Worm (Caenorhabditis elegans): ENCODE measurements around the gene ife-2.
A peak's percentile ranks its signal among the peaks of the same experiment; 100 is the strongest.

The ife-2 gene

DNA sequence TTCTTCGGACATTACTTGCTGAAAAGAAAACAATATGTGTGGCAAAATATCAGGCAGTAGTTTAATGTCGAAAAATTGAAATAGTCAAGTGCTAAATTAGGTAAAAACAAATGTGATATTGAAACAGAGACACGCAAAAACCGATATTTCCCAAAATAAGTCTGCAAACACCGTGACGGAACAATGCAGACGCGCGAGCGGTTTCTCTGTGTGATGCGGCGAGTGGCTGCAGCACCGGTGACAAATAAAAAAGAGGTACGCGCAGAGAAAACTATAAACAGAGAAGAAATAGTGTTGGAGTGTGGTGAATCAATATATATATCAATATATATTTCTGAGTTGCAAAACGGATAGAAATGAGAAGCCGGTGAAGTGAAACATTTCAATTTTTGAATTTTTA is at the start of gene ife-2:
ife-2 (minus strand) TSS at position 18 of the 400 bp plus-strand sequence.
- no peak for TF ChIP-seq W03F9.2 (tag; optimal IDR thresholded peaks at IDR 0.05)
- no peak for TF ChIP-seq dao-5 (tag; optimal IDR thresholded peaks at IDR 0.05)
- TF ChIP-seq him-1 (tag; optimal IDR thresholded peaks at IDR 0.05): no peak

DNA sequence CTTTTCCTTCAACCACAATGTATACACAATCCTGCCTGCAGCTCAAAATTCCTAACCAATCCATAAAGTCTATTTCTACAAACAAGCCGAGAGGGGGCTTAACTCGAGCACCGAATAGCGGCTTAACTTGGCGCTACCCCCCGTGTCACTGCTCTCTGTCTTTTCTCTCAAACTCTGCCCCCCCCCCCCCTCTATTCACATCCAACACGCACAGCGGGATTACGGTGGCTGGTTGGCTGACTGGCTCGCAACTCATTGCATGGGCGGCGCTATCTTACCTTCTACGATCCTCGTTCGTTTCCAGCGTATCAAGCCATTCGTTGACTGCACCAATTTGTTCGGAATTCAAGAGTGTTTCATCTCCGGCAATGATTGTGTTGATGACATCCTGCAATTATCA is 49.1 kb upstream of the ife-2 start:
- TF ChIP-seq dao-5 (tag; optimal IDR thresholded peaks at IDR 0.05): no peak
- no peak for TF ChIP-seq him-1 (tag; optimal IDR thresholded peaks at IDR 0.05)
- TF ChIP-seq W03F9.2 (tag; optimal IDR thresholded peaks at IDR 0.05): no peak

DNA sequence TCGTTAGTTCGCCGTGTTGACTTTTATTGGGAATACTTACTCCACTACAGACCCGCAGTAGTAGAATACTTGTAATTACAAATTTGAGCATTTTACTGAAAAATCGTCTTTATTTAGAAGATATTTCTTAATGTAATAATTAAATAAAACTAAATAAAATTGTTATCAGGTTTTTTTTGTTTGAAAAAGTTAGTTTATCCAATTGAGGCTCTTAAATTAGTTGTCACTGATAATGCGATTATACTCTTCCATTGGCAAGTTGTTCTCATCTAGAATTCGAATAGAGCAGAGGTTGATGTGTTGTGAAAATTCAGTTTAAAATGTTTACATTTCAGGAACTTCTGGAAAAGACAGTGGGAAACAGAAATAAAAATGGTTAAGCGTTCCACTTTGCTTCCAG is 43.0 kb upstream of the ife-2 start, which contains the start of gene ZK1193.2:
ZK1193.2 (minus strand) TSS at position 101 of the 400 bp plus-strand sequence.
- TF ChIP-seq dao-5 (tag; optimal IDR thresholded peaks at IDR 0.05) (no peak), W03F9.2 (tag; optimal IDR thresholded peaks at IDR 0.05) (no peak), him-1 (tag; optimal IDR thresholded peaks at IDR 0.05) (no peak)

DNA sequence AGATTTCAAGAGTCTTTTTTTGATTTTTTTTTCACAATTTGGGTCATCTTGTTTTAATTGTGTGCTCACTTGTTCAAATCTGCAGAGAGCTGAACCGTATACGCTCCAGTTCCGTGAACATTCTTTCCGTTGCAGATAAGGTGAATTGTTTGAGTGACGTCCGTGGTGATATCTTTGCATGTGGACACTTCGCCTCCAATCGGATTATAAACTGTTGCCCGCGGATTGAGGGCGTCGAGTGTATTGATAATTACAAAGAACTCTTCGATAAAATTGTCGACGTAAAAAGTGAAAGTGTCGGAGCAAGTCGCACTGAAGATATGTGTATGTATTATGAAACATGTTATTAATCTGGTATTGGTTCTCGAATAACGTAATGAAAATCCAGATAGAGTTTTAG is 41.2 kb upstream of the ife-2 start:
- TF ChIP-seq W03F9.2 (tag; optimal IDR thresholded peaks at IDR 0.05): no peak
- TF ChIP-seq him-1 (tag; optimal IDR thresholded peaks at IDR 0.05): no peak
- no peak for TF ChIP-seq dao-5 (tag; optimal IDR thresholded peaks at IDR 0.05)

DNA sequence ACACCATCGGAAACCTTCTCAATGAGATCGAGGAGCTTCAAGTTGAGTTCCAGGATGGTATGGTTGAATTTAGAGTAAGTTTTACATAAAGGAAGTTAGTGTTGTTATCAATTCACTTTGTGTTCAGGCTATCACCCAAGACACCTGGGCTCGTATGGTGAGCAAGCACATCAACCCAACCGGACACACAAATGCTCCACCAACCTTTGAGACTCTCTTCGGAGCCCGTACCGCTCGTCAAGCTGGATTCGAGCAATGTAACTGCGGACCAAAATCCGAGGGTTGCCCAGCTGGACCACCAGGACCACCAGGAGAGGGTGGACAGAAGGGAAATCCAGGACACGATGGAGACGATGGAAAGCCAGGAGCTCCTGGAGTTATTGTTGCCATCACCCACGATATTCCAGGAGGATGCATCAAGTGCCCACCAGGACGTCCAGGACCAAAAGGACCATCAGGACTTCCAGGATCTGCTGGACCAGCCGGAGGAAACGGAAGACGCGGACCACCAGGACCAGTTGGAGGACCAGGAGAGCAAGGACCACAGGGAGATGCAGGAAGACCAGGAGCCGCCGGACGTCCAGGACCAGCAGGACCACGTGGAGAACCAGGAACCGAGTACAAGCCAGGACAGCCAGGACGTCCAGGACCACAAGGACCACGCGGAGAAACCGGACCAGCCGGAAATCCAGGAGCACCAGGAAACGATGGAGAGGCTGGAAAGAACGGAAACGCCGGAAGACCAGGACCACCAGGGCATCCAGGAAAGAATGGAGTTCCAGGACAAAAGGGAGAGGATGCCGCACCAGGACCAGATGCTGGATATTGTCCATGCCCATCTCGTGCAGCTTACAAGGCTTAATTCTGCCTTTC is 39.5 kb upstream of the ife-2 start:
- TF ChIP-seq dao-5 (tag; optimal IDR thresholded peaks at IDR 0.05): no peak
- no peak for TF ChIP-seq him-1 (tag; optimal IDR thresholded peaks at IDR 0.05)
- TF ChIP-seq W03F9.2 (tag; optimal IDR thresholded peaks at IDR 0.05): no peak

DNA sequence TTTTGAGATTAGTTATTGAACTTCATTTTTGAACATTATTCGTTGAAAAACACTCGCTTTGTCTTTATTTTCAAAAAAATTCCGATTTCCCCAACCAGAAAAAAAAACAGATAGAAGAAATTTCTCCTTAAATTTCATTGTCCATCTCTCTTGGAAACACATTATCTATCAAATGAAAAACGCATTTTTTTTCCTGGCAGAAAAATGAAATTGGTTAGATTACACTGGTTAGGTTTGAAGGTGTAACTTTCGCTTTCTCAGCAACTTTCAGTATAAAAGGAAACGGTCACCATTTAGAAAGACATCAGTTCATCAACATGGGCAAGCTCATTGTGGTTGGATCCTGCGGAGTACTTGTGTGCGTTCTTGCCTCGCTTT is 38.9 kb upstream of the ife-2 start, which contains the start of gene col-19:
col-19 (plus strand) TSS at position 301 of the 378 bp plus-strand sequence.
- TF ChIP-seq dao-5 (tag; optimal IDR thresholded peaks at IDR 0.05) (no peak), W03F9.2 (tag; optimal IDR thresholded peaks at IDR 0.05) (no peak), him-1 (tag; optimal IDR thresholded peaks at IDR 0.05) (no peak)

DNA sequence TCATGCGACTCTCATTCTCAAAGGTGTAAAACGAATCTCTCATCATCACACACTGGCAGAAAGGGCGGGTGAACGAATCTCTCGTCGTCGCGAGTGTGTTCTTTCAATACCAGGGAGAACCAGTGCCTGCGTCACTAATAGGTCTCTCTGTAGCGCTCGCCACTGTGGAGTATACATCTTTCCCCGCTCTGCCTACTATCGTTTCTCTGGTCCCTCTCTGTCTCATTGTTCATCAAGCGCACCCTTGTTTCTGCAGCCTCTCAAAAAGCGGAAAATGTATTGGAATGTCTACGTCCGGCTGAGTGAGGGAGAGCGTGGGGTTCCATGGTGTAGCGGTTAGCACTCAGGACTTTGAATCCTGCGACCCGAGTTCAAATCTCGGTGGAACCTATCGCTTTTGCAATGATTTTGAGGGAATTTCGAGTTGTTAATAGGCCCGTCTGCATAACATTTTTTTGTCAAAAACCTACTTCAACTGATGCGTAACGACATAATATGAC is 27.6 kb upstream of the ife-2 start:
- TF ChIP-seq dao-5 (tag; optimal IDR thresholded peaks at IDR 0.05) (peak; percentile 79), him-1 (tag; optimal IDR thresholded peaks at IDR 0.05) (peak; percentile 92), W03F9.2 (tag; optimal IDR thresholded peaks at IDR 0.05) (peak; percentile 68)

DNA sequence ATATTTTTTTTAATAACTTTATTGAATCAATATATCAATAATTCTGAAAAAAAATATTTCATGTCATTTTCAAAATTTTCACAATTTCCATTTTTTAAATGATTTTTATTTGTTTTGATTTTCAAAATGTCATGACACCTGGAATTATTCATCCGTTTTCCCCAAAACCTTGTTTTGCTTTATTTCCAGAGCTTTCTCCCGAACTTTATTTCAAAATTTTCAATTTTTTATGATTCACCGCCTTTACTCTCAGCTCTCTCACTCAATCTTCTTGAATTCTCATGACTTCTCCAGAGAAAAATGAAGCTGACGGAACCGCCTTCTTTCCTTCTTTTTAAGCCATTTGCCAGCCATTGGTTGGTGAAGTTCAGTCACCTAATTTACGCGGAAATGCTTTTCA is 22.1 kb upstream of the ife-2 start, which contains the start of gene R04A9.1:
R04A9.1 (plus strand) TSS at position 301 of the 400 bp plus-strand sequence.
- TF ChIP-seq W03F9.2 (tag; optimal IDR thresholded peaks at IDR 0.05) (no peak), him-1 (tag; optimal IDR thresholded peaks at IDR 0.05) (no peak), dao-5 (tag; optimal IDR thresholded peaks at IDR 0.05) (no peak)

DNA sequence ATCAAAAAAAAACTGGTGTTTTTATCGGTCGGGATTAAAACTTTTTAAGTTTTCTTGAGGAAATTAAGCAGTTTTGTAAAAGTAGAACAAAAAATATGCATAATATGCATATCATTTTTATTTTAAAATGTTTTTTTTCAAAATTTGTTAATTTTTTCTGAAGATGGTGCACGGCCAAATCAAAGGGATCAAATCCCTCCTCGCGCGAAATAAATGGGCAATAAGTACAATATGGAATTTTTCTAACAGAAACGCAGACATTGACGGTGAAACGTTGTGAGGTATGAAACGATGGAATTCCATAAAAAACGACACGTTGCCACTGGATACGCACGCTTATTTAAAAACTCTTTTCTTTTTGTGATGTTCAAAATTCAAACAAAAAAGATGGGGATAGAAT is 20.4 kb upstream of the ife-2 start:
- TF ChIP-seq him-1 (tag; optimal IDR thresholded peaks at IDR 0.05) (no peak), dao-5 (tag; optimal IDR thresholded peaks at IDR 0.05) (no peak), W03F9.2 (tag; optimal IDR thresholded peaks at IDR 0.05) (no peak)

DNA sequence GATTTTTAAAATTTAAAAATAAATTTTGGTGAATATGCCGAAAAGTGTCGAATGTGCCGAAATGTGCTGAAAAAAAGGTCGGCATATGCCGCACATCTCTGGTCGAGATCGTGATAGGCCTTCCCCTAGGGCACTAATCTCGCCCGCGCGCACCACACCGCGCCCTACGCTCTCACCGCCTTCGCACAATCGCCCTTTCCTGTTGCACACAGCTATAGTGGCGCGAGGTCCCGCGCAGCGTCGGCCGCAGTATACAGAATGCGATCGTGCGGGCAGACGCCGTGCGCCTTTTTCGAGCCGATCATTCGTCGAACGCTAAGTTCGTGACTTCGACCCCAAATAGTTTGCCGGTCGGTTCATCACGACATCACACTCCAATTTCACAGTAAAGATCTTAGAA is 17.0 kb upstream of the ife-2 start:
- TF ChIP-seq dao-5 (tag; optimal IDR thresholded peaks at IDR 0.05): no peak
- TF ChIP-seq W03F9.2 (tag; optimal IDR thresholded peaks at IDR 0.05): no peak
- no peak for TF ChIP-seq him-1 (tag; optimal IDR thresholded peaks at IDR 0.05)

DNA sequence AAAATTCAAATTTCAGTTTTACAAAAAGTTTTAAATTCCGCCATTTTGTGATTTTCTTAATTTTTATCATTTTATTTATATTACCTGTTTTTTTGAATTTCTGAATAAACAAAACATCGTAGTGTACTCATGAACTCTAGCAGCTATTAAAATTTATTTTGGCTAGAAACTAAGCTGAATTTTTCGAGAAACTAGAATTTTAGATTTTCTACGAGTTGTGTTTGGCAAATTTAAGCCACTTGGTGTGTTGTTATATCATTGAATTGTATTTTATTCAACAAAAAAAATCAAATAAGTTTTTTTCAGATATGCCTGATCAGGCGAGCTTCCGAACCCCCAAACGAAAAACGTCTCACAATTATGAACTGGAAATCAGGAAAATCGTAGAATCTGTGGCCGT is 14.8 kb upstream of the ife-2 start, which contains the start of gene R04A9.6:
R04A9.6 (plus strand) TSS at position 301 of the 400 bp plus-strand sequence.
- no peak for TF ChIP-seq dao-5 (tag; optimal IDR thresholded peaks at IDR 0.05)
- no peak for TF ChIP-seq him-1 (tag; optimal IDR thresholded peaks at IDR 0.05)
- TF ChIP-seq W03F9.2 (tag; optimal IDR thresholded peaks at IDR 0.05): no peak

DNA sequence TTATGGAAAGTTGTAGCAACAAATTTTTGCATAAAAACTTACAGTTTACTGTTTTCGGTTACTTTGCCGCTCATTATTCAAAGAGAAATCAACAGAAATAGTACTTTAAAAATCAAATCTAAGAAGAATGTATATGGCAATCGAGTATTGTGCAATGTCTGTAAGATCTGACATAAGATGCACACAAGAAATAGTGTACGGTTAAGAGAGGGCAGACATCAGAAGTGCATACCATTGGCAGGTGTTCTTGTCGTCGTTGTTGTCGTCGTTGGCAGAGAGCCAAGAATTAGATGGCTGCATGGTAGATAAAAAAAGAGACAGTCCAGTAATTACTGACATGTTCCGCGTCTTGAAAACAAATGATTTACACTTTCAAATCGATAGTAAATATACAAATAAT is 12.2 kb upstream of the ife-2 start, which contains the start of gene R04A9.7:
R04A9.7 (minus strand) TSS at position 184 of the 400 bp plus-strand sequence.
- TF ChIP-seq him-1 (tag; optimal IDR thresholded peaks at IDR 0.05) (no peak), dao-5 (tag; optimal IDR thresholded peaks at IDR 0.05) (no peak), W03F9.2 (tag; optimal IDR thresholded peaks at IDR 0.05) (no peak)

DNA sequence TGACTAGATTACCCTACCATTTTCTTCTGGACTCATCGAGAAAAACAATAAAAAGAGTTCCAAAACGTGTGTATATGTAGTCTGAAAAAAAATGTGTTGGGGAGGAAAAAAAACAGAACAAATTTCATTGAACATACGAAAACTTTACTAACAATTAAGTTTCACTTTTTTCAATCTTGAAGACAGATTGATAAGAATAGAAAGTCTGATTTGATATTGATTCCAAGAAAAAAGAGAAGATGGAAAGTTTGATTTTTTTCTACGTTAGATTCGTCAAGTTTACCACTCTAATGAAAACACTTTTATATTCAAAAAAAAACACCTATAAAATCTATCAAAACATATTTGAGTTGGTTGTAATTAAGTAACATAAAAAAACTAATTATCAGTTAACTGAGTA is 8.0 kb upstream of the ife-2 start, which contains the start of gene R04A9.9:
R04A9.9 (minus strand) TSS at position 101 of the 400 bp plus-strand sequence.
- TF ChIP-seq dao-5 (tag; optimal IDR thresholded peaks at IDR 0.05) (no peak), W03F9.2 (tag; optimal IDR thresholded peaks at IDR 0.05) (no peak), him-1 (tag; optimal IDR thresholded peaks at IDR 0.05) (no peak)

DNA sequence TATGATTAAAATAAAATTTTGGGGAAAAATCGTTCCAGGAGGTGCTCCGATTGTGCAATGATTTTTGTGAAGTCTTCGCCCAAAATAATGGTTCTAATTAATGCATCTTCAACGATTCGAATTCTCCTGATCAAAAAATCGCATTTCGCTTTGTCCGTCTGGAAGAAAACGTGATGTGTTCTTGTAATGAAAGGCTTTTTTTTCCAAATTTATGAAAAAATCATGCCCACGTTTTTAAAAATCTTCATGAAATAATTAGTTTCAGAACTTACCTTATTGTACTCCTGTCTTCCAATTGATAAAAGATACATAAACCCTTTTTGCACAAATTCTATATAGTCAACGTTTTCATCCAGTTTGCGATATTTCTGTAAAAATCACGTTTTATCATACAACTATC is 7.1 kb upstream of the ife-2 start:
- TF ChIP-seq W03F9.2 (tag; optimal IDR thresholded peaks at IDR 0.05) (no peak), him-1 (tag; optimal IDR thresholded peaks at IDR 0.05) (no peak), dao-5 (tag; optimal IDR thresholded peaks at IDR 0.05) (no peak)
